Worm (Caenorhabditis elegans) whole organism, L4/young adult: ENCODE measurements around the gene srh-97.

Experiments
- W03F9.2 ChIP-seq: fragments of 150-350 bp; optimal IDR thresholded peaks from 2 replicates; lab custom pipeline; 2014; ENCODE audit warnings: missing biosample characterization, missing genetic modification characterization
- him-1 ChIP-seq: sonication (generic microtip); optimal IDR thresholded peaks from 2 replicates; lab custom pipeline; 2016; ENCODE audit warnings: missing genotype, missing genetic modification reagents, missing genetic modification characterization, missing compliant biosample characterization

- no peak for TF ChIP-seq W03F9.2 (tag; lab: Kevin White, UChicago)
- TF ChIP-seq him-1 (tag; lab: Kevin White, UChicago) = no peak
These were observed 19.0 kb downstream of the srh-97 start, which contains the start of gene srz-94 for ce11 chrV:17035850-17036249.
